Worm (Caenorhabditis elegans) whole organism, late embryonic: ENCODE data around the gene T25D3.3.

Experiments used
- F13H6.1 ChIP-seq: sonication (generic microtip); optimal IDR thresholded peaks from 2 replicates; lab custom pipeline; 2016; ENCODE audit warnings: missing genetic modification characterization, missing compliant biosample characterization
- ama-1 ChIP-seq: fragments of 150-350 bp; optimal IDR thresholded peaks from 2 replicates; lab custom pipeline; 2014
- ceh-22 ChIP-seq: sonication (generic microtip); optimal IDR thresholded peaks from 2 replicates; lab custom pipeline; 2017; ENCODE audit warnings: missing biosample characterization, missing genetic modification characterization
- ceh-6 ChIP-seq: fragments of 200-800 bp; sonication (Bioruptor generic); optimal IDR thresholded peaks from 2 replicates; lab custom pipeline; 2018; ENCODE audit warnings: mild to moderate bottlenecking, missing genetic modification characterization, missing compliant biosample characterization
- ceh-9 ChIP-seq: sonication (generic microtip); optimal IDR thresholded peaks from 2 replicates; lab custom pipeline; 2016; ENCODE audit warnings: mild to moderate bottlenecking, missing genetic modification characterization, inconsistent platforms, missing compliant biosample characterization
- dve-1 ChIP-seq: sonication (generic microtip); optimal IDR thresholded peaks from 2 replicates; lab custom pipeline; 2017; ENCODE audit warnings: antibody characterized with exemption, mild to moderate bottlenecking, missing genetic modification characterization, missing compliant biosample characterization
- fkh-6 ChIP-seq: sonication (generic microtip); optimal IDR thresholded peaks from 2 replicates; lab custom pipeline; 2016; ENCODE audit warnings: missing genetic modification characterization, missing compliant biosample characterization
- hlh-8 ChIP-seq: sonication (generic microtip); optimal IDR thresholded peaks from 2 replicates; lab custom pipeline; 2016; ENCODE audit warnings: missing genotype, missing genetic modification characterization, missing compliant biosample characterization
- lin-11 ChIP-seq: fragments of 200-800 bp; sonication (Bioruptor generic); optimal IDR thresholded peaks from 2 replicates; lab custom pipeline; 2018; ENCODE audit warnings: mild to moderate bottlenecking, missing genetic modification characterization, missing compliant biosample characterization
- nhr-232 ChIP-seq: sonication (generic microtip); optimal IDR thresholded peaks from 2 replicates; lab custom pipeline; 2016; ENCODE audit warnings: missing genetic modification characterization, missing compliant biosample characterization
- pag-3 ChIP-seq: sonication (generic microtip); optimal IDR thresholded peaks from 2 replicates; lab custom pipeline; 2016; ENCODE audit warnings: missing compliant biosample characterization, missing genetic modification characterization, borderline replicate concordance
- pat-9 ChIP-seq: fragments of 200-800 bp; sonication (Bioruptor generic); optimal IDR thresholded peaks from 2 replicates; lab custom pipeline; 2018; ENCODE audit warnings: mild to moderate bottlenecking, missing genetic modification characterization, moderate library complexity, missing compliant biosample characterization
- syd-9 ChIP-seq: sonication (generic microtip); optimal IDR thresholded peaks from 2 replicates; lab custom pipeline; 2016; ENCODE audit warnings: mild to moderate bottlenecking, missing genetic modification characterization, moderate library complexity, missing compliant biosample characterization

ce11 chrII:128929-129328 is 23.5 kb upstream of the T25D3.3 start, which contains the start of gene srd-3:
- TF ChIP-seq ceh-6 (no peak), pat-9 (tag; lab: Kevin White, UChicago) (no peak), ceh-22 (tag; lab: Kevin White, UChicago) (no peak), nhr-232 (tag; lab: Kevin White, UChicago) (no peak), pag-3 (no peak), dve-1 (tag; lab: Kevin White, UChicago) (no peak), ceh-9 (no peak), lin-11 (no peak), fkh-6 (no peak), ama-1 (no peak), F13H6.1 (no peak), hlh-8 (tag; lab: Kevin White, UChicago) (no peak), syd-9 (tag; lab: Kevin White, UChicago) (no peak)
